Worm (Caenorhabditis elegans): Measurements from ENCODE around the gene mel-11.

- no peak for TF ChIP-seq nhr-12 (tag; optimal IDR thresholded peaks at IDR 0.05)
- TF ChIP-seq M03D4.4 (tag; optimal IDR thresholded peaks at IDR 0.05), result no peak
- TF ChIP-seq snpc-4 (tag; optimal IDR thresholded peaks at IDR 0.05), result no peak
- no peak for TF ChIP-seq nhr-237 (tag; optimal IDR thresholded peaks at IDR 0.05)
- no peak for TF ChIP-seq elt-3 (tag; optimal IDR thresholded peaks at IDR 0.05)
- TF ChIP-seq mep-1 (tag; optimal IDR thresholded peaks at IDR 0.05), result no peak
- no peak for TF ChIP-seq nhr-76 (tag; optimal IDR thresholded peaks at IDR 0.05)
- TF ChIP-seq mls-2 (tag; optimal IDR thresholded peaks at IDR 0.05), result no peak
Measured at ce11 chrII:9377158-9377557, 18.8 kb downstream of the mel-11 start, which contains the start of gene C06C3.10.

All from whole organism, mixed stage, embryonic.